Fruit fly (Drosophila melanogaster): ENCODE data around the gene Raf.
A peak's percentile ranks its signal among the peaks of the same experiment; 100 is the strongest.

Raf gene

DNA sequence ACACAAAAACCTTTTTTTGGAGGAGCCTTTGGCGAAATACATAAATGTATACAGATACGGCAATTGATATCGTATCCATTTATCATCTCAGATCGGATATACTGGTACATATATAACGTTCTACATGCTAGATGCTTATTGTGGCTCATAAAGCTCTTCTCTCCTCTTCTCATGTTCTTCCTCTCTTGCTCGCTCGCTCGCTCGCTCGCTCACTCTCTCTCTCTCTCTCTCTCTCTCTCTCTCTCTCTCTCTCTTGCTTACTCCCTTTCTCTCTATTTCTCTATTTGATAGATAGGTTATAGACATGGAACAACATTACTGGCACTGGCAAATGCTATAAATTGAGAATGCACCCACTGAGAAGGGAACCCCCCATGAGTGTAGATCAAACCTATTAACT is 40.2 kb upstream of the Raf start:
- no peak for TF ChIP-seq CG15336 (GFP tag; IDR thresholded peaks at IDR 0.05)
- no peak for TF ChIP-seq CG34406 (GFP tag; optimal IDR thresholded peaks at IDR 0.05)
- no peak for TF ChIP-seq CG8319 (GFP tag; optimal IDR thresholded peaks at IDR 0.05)
- no peak for TF ChIP-seq pdm3 (GFP tag; optimal IDR thresholded peaks at IDR 0.05)
- TF ChIP-seq CG8632 (GFP tag; optimal IDR thresholded peaks at IDR 0.05) = no peak
- TF ChIP-seq CG7368 (GFP tag; optimal IDR thresholded peaks at IDR 0.05) = no peak
- TF ChIP-seq Hr39 (GFP tag; optimal IDR thresholded peaks at IDR 0.05) = no peak
- TF ChIP-seq Sox15 (GFP tag; optimal IDR thresholded peaks at IDR 0.05) = no peak
- no peak for TF ChIP-seq fd59A (GFP tag; optimal IDR thresholded peaks at IDR 0.05)
- no peak for TF ChIP-seq Sox14 (GFP tag; optimal IDR thresholded peaks at IDR 0.05)
- no peak for TF ChIP-seq CG6854 (GFP tag; optimal IDR thresholded peaks at IDR 0.05)
- no peak for TF ChIP-seq vri (GFP tag; optimal IDR thresholded peaks at IDR 0.05)
- TF ChIP-seq eg (GFP tag; IDR thresholded peaks at IDR 0.05) = no peak
- no peak for TF ChIP-seq lz (GFP tag; optimal IDR thresholded peaks at IDR 0.05)

DNA sequence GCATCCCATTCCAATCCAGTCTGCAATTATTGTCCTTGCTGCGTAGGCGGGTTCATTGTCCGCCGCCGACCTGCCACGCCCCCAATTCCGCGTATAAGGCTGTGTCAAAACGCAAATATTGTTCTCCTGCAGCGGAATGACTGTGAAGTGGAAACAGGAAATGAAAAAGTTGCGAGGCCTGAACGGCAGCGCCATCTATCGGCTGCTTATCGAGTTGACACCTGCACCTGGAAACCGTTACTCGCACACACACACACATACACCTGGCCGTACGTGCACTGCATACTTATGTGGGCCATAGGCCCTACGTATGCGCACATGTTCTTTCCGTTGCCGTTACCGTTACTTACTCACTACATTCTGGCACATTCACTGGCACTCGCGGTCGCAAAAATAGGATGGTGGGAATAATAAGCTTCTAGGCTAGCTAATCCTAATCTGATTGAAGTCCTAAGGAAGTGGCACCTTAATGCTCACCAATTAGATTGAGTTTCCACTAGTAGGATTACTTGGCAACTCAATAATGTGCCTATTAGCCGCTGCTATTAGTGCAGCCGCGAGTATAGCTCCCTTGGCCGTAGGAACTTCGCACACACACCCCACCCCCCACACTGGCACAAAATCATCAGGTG is 36.5 kb upstream of the Raf start:
- TF ChIP-seq dac (GFP tag; optimal IDR thresholded peaks at IDR 0.05) (peak; percentile 1), CG3919 (GFP tag; optimal IDR thresholded peaks at IDR 0.05) (peak; percentile 9), fkh (GFP tag; optimal IDR thresholded peaks at IDR 0.05) (no peak), Blimp-1 (GFP tag; optimal IDR thresholded peaks at IDR 0.05) (no peak), CG6792 (GFP tag; optimal IDR thresholded peaks at IDR 0.05) (no peak), CG9139 (GFP tag; optimal IDR thresholded peaks at IDR 0.05) (peak; percentile 11), Eip78C (GFP tag) (peak; percentile 61), CG6163 (GFP tag; IDR thresholded peaks at IDR 0.05) (no peak), CG15336 (GFP tag; IDR thresholded peaks at IDR 0.05) (peak; percentile 50; the same call in 1 of the 2 replicates), lz (GFP tag; optimal IDR thresholded peaks at IDR 0.05) (no peak), CG6808 (GFP tag; optimal IDR thresholded peaks at IDR 0.05) (peak; percentile 20), achi (GFP tag; optimal IDR thresholded peaks at IDR 0.05) (peak; percentile 30), Smox (GFP tag; optimal IDR thresholded peaks at IDR 0.05) (no peak), CG11294 (GFP tag; IDR thresholded peaks at IDR 0.05) (no peak), cyc (GFP tag; optimal IDR thresholded peaks at IDR 0.05) (no peak), CG8119 (GFP tag; IDR thresholded peaks at IDR 0.05) (0 out of 3 replicates have a peak, but pooled peaks have one; percentile 39), CG8632 (GFP tag; optimal IDR thresholded peaks at IDR 0.05) (no peak), fd59A (GFP tag; optimal IDR thresholded peaks at IDR 0.05) (peak; percentile 9), vri (GFP tag; optimal IDR thresholded peaks at IDR 0.05) (no peak), CG16779 (tag; optimal IDR thresholded peaks at IDR 0.05) (no peak), esn (GFP tag; optimal IDR thresholded peaks at IDR 0.05) (no peak), CG7368 (GFP tag; optimal IDR thresholded peaks at IDR 0.05) (peak; percentile 15), Hr4 (GFP tag; optimal IDR thresholded peaks at IDR 0.05) (peak; percentile 19), CG32006 (GFP tag; optimal IDR thresholded peaks at IDR 0.05) (peak; percentile 43), CG11902 (GFP tag; optimal IDR thresholded peaks at IDR 0.05) (no peak), CG10669 (GFP tag; optimal IDR thresholded peaks at IDR 0.05) (peak; percentile 18), CG6276 (GFP tag; optimal IDR thresholded peaks at IDR 0.05) (peak; percentile 30), CG6854 (GFP tag; optimal IDR thresholded peaks at IDR 0.05) (no peak), ss (GFP tag; optimal IDR thresholded peaks at IDR 0.05) (peak in 1 of 2 experiments; percentile 39), Ets96B (tag; optimal IDR thresholded peaks at IDR 0.05) (peak; percentile 6)

DNA sequence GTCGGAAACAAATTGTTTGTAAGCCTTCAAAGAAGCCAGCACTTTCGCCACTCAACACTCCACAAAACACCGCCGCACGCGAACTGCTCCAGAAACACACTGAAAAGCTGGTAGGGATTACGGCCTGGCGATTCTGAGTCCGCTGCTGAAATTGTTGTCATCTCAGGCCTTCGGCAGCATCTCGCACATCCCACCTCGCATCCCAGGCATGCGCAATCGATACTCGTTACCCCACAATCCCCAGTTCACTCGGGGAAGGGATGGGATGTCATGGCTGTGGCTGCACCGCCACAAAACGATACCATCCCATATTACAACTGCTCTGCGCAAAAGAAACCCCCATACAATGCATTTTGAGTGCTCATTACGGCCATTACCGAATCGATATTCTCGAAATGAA is 35.5 kb upstream of the Raf start, which contains the start of gene CG3078:
Gene CG3078, minus strand, starts transcription at position 101 of the 400 bp plus-strand sequence.
- TF ChIP-seq Blimp-1 (GFP tag; optimal IDR thresholded peaks at IDR 0.05) = no peak
- TF ChIP-seq esn (GFP tag; optimal IDR thresholded peaks at IDR 0.05) = no peak
- no peak for TF ChIP-seq dac (GFP tag; optimal IDR thresholded peaks at IDR 0.05)
